Worm (Caenorhabditis elegans): ENCODE results near the gene Y55B1BR.6.

Y55B1BR.6 gene

DNA sequence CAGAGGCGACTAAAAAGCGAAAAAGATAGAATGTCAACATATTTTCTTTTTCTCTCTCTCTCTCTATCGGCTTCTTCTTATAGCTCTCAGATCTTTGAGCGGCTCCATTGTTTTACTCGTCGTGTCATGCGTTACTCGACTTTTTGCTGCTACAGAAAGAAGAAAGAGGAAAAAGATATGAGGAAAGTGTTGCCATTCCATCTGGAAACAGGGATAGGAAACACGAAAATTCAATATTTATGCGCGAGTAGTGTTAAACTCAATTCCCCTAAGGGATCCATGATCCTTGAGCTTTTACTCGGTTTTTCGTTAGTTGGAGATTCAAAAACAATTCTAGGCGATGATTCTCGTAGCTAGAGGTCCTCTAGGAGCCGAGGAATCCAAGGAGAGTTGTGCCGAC is 7.8 kb downstream of the Y55B1BR.6 start:
- TF ChIP-seq F23B12.7 (tag; optimal IDR thresholded peaks at IDR 0.05; ENCODE audit: insufficient read depth) (no peak), B0261.1 (tag; optimal IDR thresholded peaks at IDR 0.05) (no peak), ztf-3 (GFP tag; optimal IDR thresholded peaks at IDR 0.05) (no peak), ceh-91 (GFP tag; IDR thresholded peaks at IDR 0.05) (no peak), athp-1 (tag; optimal IDR thresholded peaks at IDR 0.05) (no peak), nhr-120 (GFP tag; IDR thresholded peaks at IDR 0.05) (no peak)

DNA sequence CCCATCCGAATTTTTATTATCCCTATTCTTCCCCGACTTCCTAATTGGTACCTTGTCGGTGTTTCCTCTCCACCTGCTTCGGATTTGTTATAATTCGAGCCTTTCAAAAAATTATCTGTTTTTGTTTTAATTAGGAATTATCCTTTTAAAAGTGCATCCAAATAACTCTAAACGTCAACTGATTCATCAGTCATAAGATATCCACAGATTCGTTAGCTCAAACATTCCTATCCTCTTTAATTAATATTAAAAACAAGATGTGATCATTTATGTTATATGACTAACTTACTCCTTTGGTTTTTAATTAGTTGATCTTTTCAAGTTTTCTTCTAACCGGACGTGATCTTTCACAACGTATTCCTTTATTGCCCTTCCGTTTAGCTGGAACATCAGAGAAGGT is 16.8 kb downstream of the Y55B1BR.6 start:
- TF ChIP-seq ztf-22 (GFP tag; optimal IDR thresholded peaks at IDR 0.05), result no peak
- TF ChIP-seq xnd-1 (tag; optimal IDR thresholded peaks at IDR 0.05), result no peak
- no peak for TF ChIP-seq egl-18 (GFP tag; IDR thresholded peaks at IDR 0.05)

DNA sequence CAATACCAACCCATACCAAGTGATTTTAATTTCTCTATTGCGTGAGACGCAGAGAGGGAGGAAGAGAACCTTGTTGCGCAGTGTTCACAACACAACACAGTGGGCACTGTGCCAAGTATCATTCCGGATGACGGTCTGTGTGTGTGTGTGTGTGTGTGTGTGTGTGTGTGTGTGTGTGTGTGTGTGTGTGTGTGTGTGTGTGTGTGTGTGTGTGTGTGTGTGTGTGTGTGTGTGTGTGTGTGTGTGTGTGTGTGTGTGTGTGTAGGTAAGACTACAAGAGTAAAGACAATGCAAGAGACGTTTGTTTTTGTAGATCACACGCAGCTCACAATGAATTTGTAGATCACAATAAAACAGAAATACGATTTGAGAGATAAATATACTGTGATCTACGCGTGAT is 18.1 kb downstream of the Y55B1BR.6 start:
- TF ChIP-seq akir-1 (GFP tag; optimal IDR thresholded peaks at IDR 0.05) (peak; percentile 66), hmg-1.2 (GFP tag; IDR thresholded peaks at IDR 0.05) (peak; percentile 22), ztf-3 (GFP tag; optimal IDR thresholded peaks at IDR 0.05) (peak; percentile 59), ceh-27 (GFP tag; optimal IDR thresholded peaks at IDR 0.05) (peak; percentile 39), lir-1 (GFP tag; conservative IDR thresholded peaks at IDR 0.05) (peak; percentile 56; the same call in 1 of the 2 replicates)

DNA sequence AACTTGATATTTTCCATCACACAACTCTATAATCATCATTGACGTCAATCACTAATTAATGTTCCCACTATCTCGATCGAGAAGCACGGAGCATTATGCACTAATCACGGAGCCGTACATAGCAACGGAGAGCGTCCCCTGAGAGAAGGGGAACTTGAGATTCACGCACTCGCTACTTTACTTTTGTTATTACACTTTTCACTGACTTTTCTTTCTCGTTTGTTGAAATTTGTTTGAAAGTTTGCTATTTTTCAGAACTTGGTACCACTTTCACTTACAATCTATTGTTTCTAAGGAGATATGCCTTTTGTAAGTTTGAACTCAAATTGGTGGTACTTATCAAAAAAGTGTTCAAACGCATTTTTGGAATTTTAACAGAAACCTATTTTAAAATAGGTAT is 19.5 kb downstream of the Y55B1BR.6 start, which contains the start of gene Y55B1BR.8:
Y55B1BR.8 (plus strand) TSS at position 301 of the 400 bp plus-strand sequence.
- TF ChIP-seq chd-7 (tag; optimal IDR thresholded peaks at IDR 0.05) (no peak), rcor-1 (GFP tag; IDR thresholded peaks at IDR 0.05) (no peak), nfya-1 (tag; optimal IDR thresholded peaks at IDR 0.05; ENCODE audit: borderline replicate concordance, insufficient read depth) (no peak), ztf-6 (GFP tag; IDR thresholded peaks at IDR 0.05) (no peak), efl-1 (GFP tag; optimal IDR thresholded peaks at IDR 0.05) (no peak), somi-1 (GFP tag; optimal IDR thresholded peaks at IDR 0.05) (no peak), sdz-38 (tag; optimal IDR thresholded peaks at IDR 0.05) (no peak), ztf-3 (GFP tag; optimal IDR thresholded peaks at IDR 0.05) (no peak), hmg-1.2 (GFP tag; IDR thresholded peaks at IDR 0.05) (no peak), F23B12.7 (tag; optimal IDR thresholded peaks at IDR 0.05; ENCODE audit: insufficient read depth) (no peak), let-607 (tag; optimal IDR thresholded peaks at IDR 0.05) (no peak)

DNA sequence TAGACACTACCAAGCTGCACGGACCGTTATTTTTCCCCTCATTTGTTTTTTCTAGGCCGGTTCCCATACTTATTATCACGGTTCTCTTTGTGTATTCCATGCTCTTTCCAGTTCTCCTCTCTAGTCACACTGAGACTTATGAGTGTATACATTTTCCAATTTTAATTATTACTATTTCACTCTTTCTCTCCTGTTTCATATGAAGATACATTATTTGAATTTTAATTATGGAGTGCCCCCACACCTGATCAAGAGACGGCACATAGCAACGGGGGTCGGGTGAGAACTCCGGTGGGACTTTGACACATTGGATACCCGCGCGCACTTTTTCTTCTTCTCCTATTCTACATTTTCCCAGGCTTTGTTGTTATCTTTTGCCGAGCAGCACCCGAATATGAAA is 23.7 kb downstream of the Y55B1BR.6 start, which contains the start of gene affl-1:
affl-1 (plus strand) TSS at position 301 of the 400 bp plus-strand sequence.
- TF ChIP-seq snpc-1.1 (tag; optimal IDR thresholded peaks at IDR 0.05; ENCODE audit: insufficient read depth) (no peak), athp-1 (tag; optimal IDR thresholded peaks at IDR 0.05) (no peak)

DNA sequence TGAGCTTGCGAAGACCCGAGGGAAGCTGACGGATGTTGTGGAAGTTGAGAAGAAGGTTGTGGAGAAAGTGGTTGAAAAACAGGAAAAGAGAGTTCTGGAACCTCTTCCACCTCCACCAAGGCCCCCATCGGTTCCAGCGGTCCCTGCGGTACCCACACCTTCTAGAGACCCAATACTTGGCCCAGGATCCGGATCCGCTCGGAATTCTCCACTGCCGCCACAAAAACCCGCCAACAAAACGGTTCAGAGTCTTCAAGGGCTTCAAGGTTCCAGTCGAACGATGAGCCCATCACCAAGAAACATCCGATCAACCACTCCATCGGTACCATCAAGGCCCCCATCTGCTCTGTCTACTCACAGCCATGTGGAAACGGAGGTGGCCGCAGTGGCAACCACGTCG is 26.6 kb downstream of the Y55B1BR.6 start:
- no peak for TF ChIP-seq ztf-26 (tag; optimal IDR thresholded peaks at IDR 0.05)
- no peak for TF ChIP-seq D2030.7 (GFP tag; IDR thresholded peaks at IDR 0.05)
- no peak for TF ChIP-seq sptf-2 (GFP tag; optimal IDR thresholded peaks at IDR 0.05)
- TF ChIP-seq hmg-1.2 (GFP tag; IDR thresholded peaks at IDR 0.05), result no peak
- TF ChIP-seq akir-1 (GFP tag; optimal IDR thresholded peaks at IDR 0.05), result no peak
- TF ChIP-seq zfh-2 (GFP tag; conservative IDR thresholded peaks at IDR 0.05), result peak; percentile 70
- TF ChIP-seq Y79H2A.3 (GFP tag; conservative IDR thresholded peaks at IDR 0.05), result no peak
- no peak for TF ChIP-seq K11D2.4 (GFP tag; IDR thresholded peaks at IDR 0.05)
- no peak for TF ChIP-seq lin-40 (tag; optimal IDR thresholded peaks at IDR 0.05)

Data from whole organism, young adult.